Fruit fly (Drosophila melanogaster) whole organism, embryonic: ENCODE measurements around the gene CG16959.

Experiments
- Atf6 ChIP-seq: fragments of 200-800 bp; sonication (Bioruptor generic); IDR thresholded peaks from 2 replicates; pipeline ENCODE4 v1.3.6; 2022; ENCODE audit warnings: missing biosample characterization, missing genetic modification characterization
- BEAF-32 ChIP-seq: fragments of 200-800 bp; sonication (Bioruptor generic); optimal IDR thresholded peaks from 3 replicates; lab custom pipeline; 2017; ENCODE audit warnings: missing biosample characterization, missing genetic modification characterization, mild to moderate bottlenecking, moderate library complexity, missing genetic modification reagents
- CG10267 ChIP-seq: fragments of 200-800 bp; sonication (Bioruptor generic); optimal IDR thresholded peaks from 2 replicates; lab custom pipeline; 2018; ENCODE audit warnings: missing biosample characterization, mild to moderate bottlenecking, missing genetic modification characterization, moderate library complexity
- CG1603 ChIP-seq: fragments of 200-800 bp; sonication (Bioruptor generic); optimal IDR thresholded peaks from 2 replicates; lab custom pipeline; 2019; ENCODE audit warnings: missing biosample characterization, mild to moderate bottlenecking, missing genetic modification characterization, moderate library complexity
- CG17829 ChIP-seq: fragments of 200-800 bp; optimal IDR thresholded peaks from 2 replicates; lab custom pipeline; 2019; ENCODE audit warnings: missing biosample characterization, mild to moderate bottlenecking, missing genetic modification characterization, moderate library complexity
- CG1792 ChIP-seq: fragments of 200-800 bp; sonication (Bioruptor generic); optimal IDR thresholded peaks from 2 replicates; lab custom pipeline; 2016; ENCODE audit warnings: missing biosample characterization, missing genetic modification characterization
- CG33213 ChIP-seq: fragments of 200-800 bp; sonication (Bioruptor generic); optimal IDR thresholded peaks from 3 replicates; lab custom pipeline; 2016; ENCODE audit warnings: missing biosample characterization, missing genetic modification characterization
- CG34376 ChIP-seq: fragments of 200-800 bp; sonication (Bioruptor generic); optimal IDR thresholded peaks from 2 replicates; lab custom pipeline; 2018; ENCODE audit warnings: missing biosample characterization, mild to moderate bottlenecking, missing genetic modification characterization
- CG42726 ChIP-seq: fragments of 200-800 bp; sonication (Bioruptor generic); IDR thresholded peaks from 2 replicates; pipeline ENCODE4 v1.3.6; 2022; ENCODE audit warnings: missing biosample characterization, missing genetic modification characterization; ENCODE audit not compliant: partially characterized antibody
- CG43689 ChIP-seq: fragments of 200-800 bp; sonication (Bioruptor generic); IDR thresholded peaks from 2 replicates; pipeline ENCODE4 v1.3.6; 2022; ENCODE audit warnings: missing biosample characterization, missing genetic modification characterization
- CG6654 ChIP-seq: fragments of 200-800 bp; sonication (Bioruptor generic); optimal IDR thresholded peaks from 2 replicates; lab custom pipeline; 2017; ENCODE audit warnings: missing biosample characterization, mild to moderate bottlenecking, missing genetic modification characterization
- CG6813 ChIP-seq: fragments of 200-800 bp; sonication (Bioruptor generic); optimal IDR thresholded peaks from 2 replicates; lab custom pipeline; 2017; ENCODE audit warnings: missing biosample characterization, missing genetic modification characterization, mild to moderate bottlenecking, moderate library complexity, missing genetic modification reagents
- CG7372 ChIP-seq: fragments of 200-800 bp; sonication (Bioruptor generic); IDR thresholded peaks from 2 replicates; pipeline ENCODE4 v1.3.6; 2022; ENCODE audit warnings: missing biosample characterization, missing genetic modification characterization
- CG7556 ChIP-seq: fragments of 200-800 bp; sonication (Bioruptor generic); optimal IDR thresholded peaks from 2 replicates; lab custom pipeline; 2017; ENCODE audit warnings: missing biosample characterization, mild to moderate bottlenecking, missing genetic modification characterization
- CG7987 ChIP-seq: fragments of 200-800 bp; sonication (Bioruptor generic); optimal IDR thresholded peaks from 2 replicates; lab custom pipeline; 2018; ENCODE audit warnings: missing biosample characterization, mild to moderate bottlenecking, missing genetic modification characterization, moderate library complexity
- CG8478 ChIP-seq: fragments of >200 bp; optimal IDR thresholded peaks from 2 replicates; lab custom pipeline; 2018
- CHES-1-like ChIP-seq: fragments of 200-800 bp; sonication (Bioruptor generic); optimal IDR thresholded peaks from 2 replicates; lab custom pipeline; 2016; ENCODE audit warnings: missing biosample characterization, missing genetic modification characterization
- CkIIα-i1 ChIP-seq: fragments of 200-800 bp; sonication (Bioruptor generic); IDR thresholded peaks from 2 replicates; pipeline ENCODE4 v1.3.6; 2022; ENCODE audit warnings: missing biosample characterization, missing genetic modification characterization
- D19B ChIP-seq: fragments of 200-800 bp; sonication (Bioruptor generic); optimal IDR thresholded peaks from 2 replicates; lab custom pipeline; 2017; ENCODE audit warnings: missing biosample characterization, mild to moderate bottlenecking, missing genetic modification characterization
- Dbx ChIP-seq: fragments of 200-800 bp; sonication (Bioruptor generic); IDR thresholded peaks from 3 replicates; pipeline ENCODE4 v1.3.6; 2022; ENCODE audit warnings: missing biosample characterization, missing genetic modification characterization
- Dp ChIP-seq: fragments of 200-800 bp; sonication (Bioruptor generic); optimal IDR thresholded peaks from 2 replicates; lab custom pipeline; 2018; ENCODE audit warnings: missing biosample characterization, mild to moderate bottlenecking, missing genetic modification characterization, moderate library complexity
- E2f1 ChIP-seq: fragments of 200-800 bp; sonication (Bioruptor generic); IDR thresholded peaks from 2 replicates; pipeline ENCODE4 v1.3.6; 2022; ENCODE audit warnings: missing biosample characterization, missing genetic modification characterization
- Hey ChIP-seq: fragments of 200-800 bp; sonication (Bioruptor generic); optimal IDR thresholded peaks from 3 replicates; lab custom pipeline; 2018; ENCODE audit warnings: missing biosample characterization, mild to moderate bottlenecking, missing genetic modification characterization
- Hmx ChIP-seq: fragments of 200-800 bp; sonication (Bioruptor generic); optimal IDR thresholded peaks from 2 replicates; lab custom pipeline; 2016; ENCODE audit warnings: missing biosample characterization, missing genetic modification characterization
- Hr78 ChIP-seq, 2 experiments: fragments of 200-800 bp in 1 of 2; fragments of >200 bp in 1 of 2; sonication (Bioruptor generic) in 1 of 2; optimal IDR thresholded peaks; 2 replicates each; lab custom pipeline; 2017 to 2019; ENCODE audit warnings: missing biosample characterization in 2 of 2, missing genetic modification characterization in 2 of 2, mild to moderate bottlenecking in 1 of 2, moderate library complexity in 1 of 2
- Max ChIP-seq: fragments of 200-800 bp; sonication (Bioruptor generic); optimal IDR thresholded peaks from 2 replicates; lab custom pipeline; 2016; ENCODE audit warnings: missing biosample characterization, mild to moderate bottlenecking, missing genetic modification characterization
- Med ChIP-seq: fragments of 200-800 bp; sonication (Bioruptor generic); peaks from one replicate; lab custom pipeline; 2016; ENCODE audit warnings: missing biosample characterization, missing genetic modification characterization, mild to moderate bottlenecking, inconsistent platforms, moderate library complexity
- NK7.1 ChIP-seq: fragments of 200-800 bp; sonication (Bioruptor generic); optimal IDR thresholded peaks from 3 replicates; lab custom pipeline; 2016; ENCODE audit warnings: missing biosample characterization, missing genetic modification characterization
- Sin3A ChIP-seq: fragments of >200 bp; optimal IDR thresholded peaks from 2 replicates; lab custom pipeline; 2018
- Sry-δ ChIP-seq: fragments of 200-800 bp; sonication (Bioruptor generic); optimal IDR thresholded peaks from 2 replicates; lab custom pipeline; 2016; ENCODE audit warnings: missing biosample characterization, missing genetic modification characterization
- TFAM ChIP-seq: fragments of 200-800 bp; sonication (Bioruptor generic); optimal IDR thresholded peaks from 2 replicates; lab custom pipeline; 2017; ENCODE audit warnings: missing biosample characterization, missing genetic modification characterization, inconsistent platforms
- YL-1 ChIP-seq: fragments of 200-800 bp; sonication (Bioruptor generic); optimal IDR thresholded peaks from 3 replicates; lab custom pipeline; 2017; ENCODE audit warnings: missing biosample characterization, mild to moderate bottlenecking, missing genetic modification characterization
- ac ChIP-seq: fragments of 200-800 bp; sonication (Bioruptor generic); optimal IDR thresholded peaks from 3 replicates; lab custom pipeline; 2017; ENCODE audit warnings: missing biosample characterization, mild to moderate bottlenecking, missing genetic modification characterization
- bowl ChIP-seq: fragments of 200-800 bp; sonication (Bioruptor generic); IDR thresholded peaks from 2 replicates; pipeline ENCODE4 v1.3.6; 2022; ENCODE audit warnings: missing biosample characterization, missing genetic modification characterization
- gem ChIP-seq: fragments of 200-800 bp; sonication (Bioruptor generic); optimal IDR thresholded peaks from 2 replicates; lab custom pipeline; 2019; ENCODE audit warnings: missing biosample characterization, mild to moderate bottlenecking, missing genetic modification characterization, moderate library complexity
- h ChIP-seq: fragments of >200 bp; optimal IDR thresholded peaks from 2 replicates; lab custom pipeline; 2017
- lab ChIP-seq: fragments of 200-800 bp; sonication (Bioruptor generic); optimal IDR thresholded peaks from 3 replicates; lab custom pipeline; 2017; ENCODE audit warnings: missing biosample characterization, missing genetic modification characterization, mild to moderate bottlenecking, moderate library complexity, missing genetic modification reagents
- lov ChIP-seq, 2 experiments: fragments of 200-800 bp in 1 of 2; fragments of >200 bp in 1 of 2; sonication (Bioruptor generic) in 1 of 2; IDR thresholded peaks in 1 of 2; optimal IDR thresholded peaks in 1 of 2; 2 replicates in 1 of 2; 3 replicates in 1 of 2; pipeline versions ENCODE4 v1.3.6 to Lab custom; 2017 to 2022; ENCODE audit warnings: missing biosample characterization in 1 of 2, missing genetic modification characterization in 1 of 2
- mirr ChIP-seq: fragments of 200-800 bp; sonication (Bioruptor generic); optimal IDR thresholded peaks from 3 replicates; lab custom pipeline; 2018; ENCODE audit warnings: missing biosample characterization, mild to moderate bottlenecking, missing genetic modification characterization
- nerfin-1 ChIP-seq: fragments of 200-800 bp; sonication (Bioruptor generic); optimal IDR thresholded peaks from 3 replicates; lab custom pipeline; 2019; ENCODE audit warnings: missing biosample characterization, mild to moderate bottlenecking, missing genetic modification characterization, moderate library complexity
- nmo ChIP-seq: fragments of 200-800 bp; sonication (Bioruptor generic); optimal IDR thresholded peaks from 2 replicates; lab custom pipeline; 2018; ENCODE audit warnings: missing biosample characterization, mild to moderate bottlenecking, missing genetic modification characterization, moderate library complexity
- otp ChIP-seq: fragments of 200-800 bp; sonication (Bioruptor generic); IDR thresholded peaks from 3 replicates; pipeline ENCODE4, ENCODE4 v1.3.6; 2022; ENCODE audit warnings: missing biosample characterization, missing genetic modification characterization
- rib ChIP-seq: fragments of 200-800 bp; sonication (Bioruptor generic); IDR thresholded peaks from 2 replicates; pipeline ENCODE4 v1.3.6; 2022; ENCODE audit warnings: missing biosample characterization, missing genetic modification characterization
- ro ChIP-seq: fragments of 200-800 bp; sonication (Bioruptor generic); IDR thresholded peaks from 2 replicates; pipeline ENCODE4 v1.3.6; 2022; ENCODE audit warnings: missing biosample characterization, missing genetic modification characterization
- schlank ChIP-seq: fragments of 200-800 bp; sonication (Bioruptor generic); optimal IDR thresholded peaks from 2 replicates; lab custom pipeline; 2018; ENCODE audit warnings: missing biosample characterization, mild to moderate bottlenecking, missing genetic modification characterization
- shn ChIP-seq: fragments of 200-800 bp; sonication (Bioruptor generic); optimal IDR thresholded peaks from 3 replicates; lab custom pipeline; 2016; ENCODE audit warnings: missing biosample characterization, missing genetic modification characterization
- stwl ChIP-seq: fragments of 200-800 bp; sonication (Bioruptor generic); optimal IDR thresholded peaks from 3 replicates; lab custom pipeline; 2018; ENCODE audit warnings: missing biosample characterization, mild to moderate bottlenecking, missing genetic modification characterization, moderate library complexity
- tap ChIP-seq: fragments of 200-800 bp; optimal IDR thresholded peaks from 3 replicates; lab custom pipeline; 2019; ENCODE audit warnings: missing biosample characterization, mild to moderate bottlenecking, missing genetic modification characterization, moderate library complexity
- usp ChIP-seq: fragments of >200 bp; optimal IDR thresholded peaks from 2 replicates; lab custom pipeline; 2017; ENCODE audit warnings: missing biosample characterization, missing genetic modification characterization
- wek ChIP-seq: fragments of 200-800 bp; sonication (Bioruptor generic); optimal IDR thresholded peaks from 3 replicates; lab custom pipeline; 2018; ENCODE audit warnings: missing biosample characterization, mild to moderate bottlenecking, missing genetic modification characterization, moderate library complexity
- wor ChIP-seq: fragments of 200-800 bp; sonication (Bioruptor generic); IDR thresholded peaks from 2 replicates; pipeline ENCODE4 v1.3.6; 2022; ENCODE audit warnings: missing biosample characterization, missing genetic modification characterization
- z ChIP-seq: fragments of 200-800 bp; sonication (Bioruptor generic); IDR thresholded peaks from 3 replicates; pipeline ENCODE4 v1.3.6; 2022; ENCODE audit warnings: missing biosample characterization, missing genetic modification characterization

Gene CG16959

dm6 chr3L:15161549-15161948 lies 36.4 kb upstream of the CG16959 start, which contains the start of gene CG6878:
CG6878 (plus strand) TSS chr3L:15161817.
- no peak for TF ChIP-seq shn (GFP tag; lab: Kevin White, UChicago)
- peak; percentile 86 for TF ChIP-seq YL-1 (GFP tag; lab: Kevin White, UChicago)
- no peak for TF ChIP-seq D19B (GFP tag; lab: Kevin White, UChicago)
- no peak for TF ChIP-seq Hr78 (GFP tag; optimal IDR thresholded peaks at IDR 0.05; lab: Kevin White, UChicago)
- TF ChIP-seq CG6813 (GFP tag; lab: Kevin White, UChicago): peak; percentile 30
- TF ChIP-seq Med: peak; percentile 84
- peak; percentile 25; the same call in 1 of the 3 replicates for TF ChIP-seq otp (GFP tag; lab: Robert Waterston, UW)
- TF ChIP-seq CG33213 (GFP tag; lab: Kevin White, UChicago): peak; percentile 11
- no peak for TF ChIP-seq usp
- TF ChIP-seq NK7.1: no peak
- peak; percentile 16 for TF ChIP-seq Sry-δ
- no peak for TF ChIP-seq CkIIα-i1
- TF ChIP-seq CG1792 (GFP tag; lab: Kevin White, UChicago): no peak
- no peak for TF ChIP-seq E2f1 (GFP tag; lab: Robert Waterston, UW)
- TF ChIP-seq Dp (GFP tag; lab: Kevin White, UChicago): peak; percentile 95
- TF ChIP-seq nerfin-1 (tag; lab: Kevin White, UChicago): no peak
- TF ChIP-seq TFAM (GFP tag; lab: Kevin White, UChicago): no peak
- TF ChIP-seq bowl (GFP tag; lab: Robert Waterston, UW): no peak
- TF ChIP-seq wek (GFP tag; lab: Kevin White, UChicago): no peak
- TF ChIP-seq Atf6 (GFP tag; lab: Robert Waterston, UW): no peak
- TF ChIP-seq CG42726 (GFP tag; lab: Robert Waterston, UW): no peak
- peak; percentile 56 for TF ChIP-seq CG7987 (GFP tag; lab: Kevin White, UChicago)
- peak; percentile 46 for TF ChIP-seq CG10267 (tag; lab: Kevin White, UChicago)
- no peak for TF ChIP-seq ac (GFP tag; lab: Kevin White, UChicago)
- TF ChIP-seq CG7556 (GFP tag; lab: Kevin White, UChicago): no peak
- peak; percentile 8 for TF ChIP-seq CHES-1-like (GFP tag; lab: Kevin White, UChicago)
- no peak for TF ChIP-seq Hmx (GFP tag; lab: Kevin White, UChicago)
- no peak for TF ChIP-seq mirr (GFP tag; lab: Kevin White, UChicago)
- TF ChIP-seq CG8478 (lab: Kevin White, UChicago): no peak
- TF ChIP-seq CG17829 (tag; lab: Kevin White, UChicago): peak; percentile 38
- TF ChIP-seq z (GFP tag; lab: Robert Waterston, UW): no peak
- no peak for TF ChIP-seq rib (GFP tag; lab: Robert Waterston, UW)
- peak; percentile 61 for TF ChIP-seq CG1603 (tag; lab: Kevin White, UChicago)
- TF ChIP-seq gem: peak; percentile 24
- TF ChIP-seq CG43689 (GFP tag; lab: Robert Waterston, UW): no peak
- TF ChIP-seq tap (tag; lab: Kevin White, UChicago): peak; percentile 32
- no peak for TF ChIP-seq Sin3A (lab: Kevin White, UChicago)
- TF ChIP-seq BEAF-32: peak; percentile 43
- no peak for TF ChIP-seq lov (optimal IDR thresholded peaks at IDR 0.05; lab: Kevin White, UChicago)
- TF ChIP-seq lov (GFP tag; IDR thresholded peaks at IDR 0.05; lab: Robert Waterston, UW): no peak
- no peak for TF ChIP-seq CG6654
- TF ChIP-seq Max: peak; percentile 3
- no peak for TF ChIP-seq Hey
- peak; percentile 43 for TF ChIP-seq nmo (GFP tag; lab: Kevin White, UChicago)
- TF ChIP-seq schlank (tag; lab: Kevin White, UChicago): no peak
- no peak for TF ChIP-seq lab (GFP tag; lab: Kevin White, UChicago)
- TF ChIP-seq wor (GFP tag; lab: Robert Waterston, UW): no peak
- no peak for TF ChIP-seq h (lab: Kevin White, UChicago)
- peak; percentile 93 for TF ChIP-seq stwl (tag; lab: Kevin White, UChicago)
- no peak for TF ChIP-seq ro
- 0 out of 3 replicates have a peak, but pooled peaks have one; percentile 31 for TF ChIP-seq Dbx (GFP tag; lab: Robert Waterston, UW)
- no peak for TF ChIP-seq CG7372 (GFP tag; lab: Robert Waterston, UW)
- TF ChIP-seq CG34376 (GFP tag; lab: Kevin White, UChicago): peak; percentile 6
